Worm (Caenorhabditis elegans) whole organism, L3 larva: ENCODE results near the gene pgm-2.

ENCODE experiments used
- ama-1 ChIP-seq: fragments of 150-350 bp; optimal IDR thresholded peaks from 2 replicates; lab custom pipeline; 2018
- ceh-82 ChIP-seq: fragments of 150-350 bp; optimal IDR thresholded peaks from 2 replicates; lab custom pipeline; 2014; ENCODE audit warnings: missing biosample characterization, missing genetic modification characterization
- ceh-9 ChIP-seq: sonication (generic microtip); optimal IDR thresholded peaks from 2 replicates; lab custom pipeline; 2018; ENCODE audit warnings: missing biosample characterization, missing genetic modification characterization
- fkh-2 ChIP-seq: fragments of 150-350 bp; optimal IDR thresholded peaks from 2 replicates; lab custom pipeline; 2014; ENCODE audit warnings: missing biosample characterization, missing genetic modification reagents, missing genetic modification characterization
- lin-39 ChIP-seq: fragments of 150-350 bp; optimal IDR thresholded peaks from 2 replicates; lab custom pipeline; 2018; ENCODE audit warnings: missing biosample characterization, missing genetic modification reagents, missing genetic modification characterization
- lsy-12 ChIP-seq: sonication (generic microtip); optimal IDR thresholded peaks from 2 replicates; lab custom pipeline; 2016; ENCODE audit warnings: mild to moderate bottlenecking, missing genetic modification characterization, missing compliant biosample characterization
- mml-1 ChIP-seq: fragments of 150-350 bp; sonication (generic microtip); optimal IDR thresholded peaks from 3 replicates; lab custom pipeline; 2014; ENCODE audit warnings: missing biosample characterization, missing genetic modification characterization
- nfya-1 ChIP-seq: sonication (generic microtip); optimal IDR thresholded peaks from 2 replicates; lab custom pipeline; 2017; ENCODE audit warnings: missing genetic modification characterization, mild to moderate bottlenecking, missing compliant biosample characterization, antibody characterized with exemption, moderate library complexity; ENCODE audit not compliant: insufficient read depth
- nhr-11 ChIP-seq: fragments of 150-350 bp; optimal IDR thresholded peaks from 2 replicates; lab custom pipeline; 2014; ENCODE audit warnings: missing biosample characterization, missing genetic modification characterization
- nhr-28 ChIP-seq: fragments of 150-350 bp; optimal IDR thresholded peaks from 2 replicates; lab custom pipeline; 2014; ENCODE audit warnings: missing biosample characterization, missing genetic modification characterization
- nhr-77 ChIP-seq: fragments of 150-350 bp; optimal IDR thresholded peaks from 2 replicates; lab custom pipeline; 2014; ENCODE audit warnings: missing biosample characterization, missing genetic modification characterization
- sea-2 ChIP-seq: fragments of 150-350 bp; sonication (generic microtip); optimal IDR thresholded peaks from 4 replicates; lab custom pipeline; 2014; ENCODE audit warnings: missing biosample characterization, missing genetic modification reagents, missing genetic modification characterization
- ztf-4 ChIP-seq: fragments of 150-350 bp; optimal IDR thresholded peaks from 2 replicates; lab custom pipeline; 2014; ENCODE audit warnings: missing biosample characterization, missing genetic modification characterization

pgm-2 gene

ce11 chrIII:13347782-13348327 is 48.7 kb downstream of the pgm-2 start:
- TF ChIP-seq sea-2: no peak
- TF ChIP-seq nfya-1: peak; percentile 19
- TF ChIP-seq ceh-82: no peak
- TF ChIP-seq ztf-4: no peak
- peak; percentile 50 for TF ChIP-seq lin-39 (tag; lab: Kevin White, UChicago)
- TF ChIP-seq, all 47 proteins: peak for 2

DNA sequence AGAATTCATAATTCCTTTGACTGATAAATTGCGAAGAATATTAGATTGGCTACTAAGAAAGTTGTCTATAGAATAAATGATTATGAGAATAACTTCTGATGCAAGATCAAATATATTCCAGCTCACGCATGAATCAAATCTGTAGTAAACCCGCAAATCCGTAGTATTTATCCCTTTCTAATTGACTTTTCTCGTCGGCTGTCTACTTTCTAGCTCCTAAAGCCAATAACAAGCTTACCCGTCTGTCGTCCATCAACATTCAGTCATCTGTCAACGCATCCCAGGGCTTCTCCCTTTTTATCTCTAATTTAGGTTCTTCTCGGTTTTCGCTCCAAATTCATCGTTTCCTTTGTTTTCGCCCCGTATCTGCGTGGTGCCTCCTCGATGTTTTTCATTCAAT is 49.7 kb downstream of the pgm-2 start:
- TF ChIP-seq fkh-2 (tag; lab: Kevin White, UChicago): no peak
- TF ChIP-seq lsy-12 (tag; lab: Kevin White, UChicago): no peak
- TF ChIP-seq nhr-11: no peak
- TF ChIP-seq ceh-9 (tag; lab: Kevin White, UChicago): no peak
- TF ChIP-seq nhr-77: no peak
- no peak for TF ChIP-seq nhr-28 (tag; lab: Kevin White, UChicago)
- no peak for TF ChIP-seq ama-1
- no peak for TF ChIP-seq lin-39 (tag; lab: Kevin White, UChicago)
- TF ChIP-seq mml-1 (tag; lab: Kevin White, UChicago): no peak

DNA sequence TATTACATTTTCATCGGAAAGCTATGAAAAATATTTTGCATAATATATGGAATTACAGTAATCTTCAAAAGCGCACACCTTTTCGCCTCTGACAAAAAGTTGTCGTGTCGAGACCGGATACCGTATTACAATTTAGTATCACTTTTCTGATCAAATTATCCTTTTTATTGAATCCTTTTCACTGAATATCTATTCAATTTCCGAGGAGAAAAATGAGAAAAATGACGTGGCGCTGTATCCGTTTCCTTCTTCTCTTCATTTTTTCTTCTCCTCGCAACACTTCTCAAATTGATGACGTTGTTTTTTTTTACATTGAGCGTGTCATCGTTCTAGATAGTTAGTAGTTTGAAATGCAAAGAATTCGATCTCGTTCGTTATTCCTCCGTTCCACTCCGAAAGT is 51.8 kb downstream of the pgm-2 start:
- no peak for TF ChIP-seq lsy-12 (tag; lab: Kevin White, UChicago)
- TF ChIP-seq, all 47 proteins: peak for 0
